Worm (Caenorhabditis elegans): Measurements from ENCODE around the gene T27E4.7.

Gene T27E4.7

ce11 chrV:9053235-9053634, 22.9 kb downstream of the T27E4.7 start:
- TF ChIP-seq unc-39 (tag; optimal IDR thresholded peaks at IDR 0.05) (no peak), ama-1 (optimal IDR thresholded peaks at IDR 0.05) (no peak), hmg-11 (tag; optimal IDR thresholded peaks at IDR 0.05) (no peak), tbx-2 (tag; optimal IDR thresholded peaks at IDR 0.05) (no peak), unc-62 (GFP tag; optimal IDR thresholded peaks at IDR 0.05) (no peak), nhr-67 (tag; optimal IDR thresholded peaks at IDR 0.05) (no peak), nhr-237 (tag; optimal IDR thresholded peaks at IDR 0.05) (no peak), sea-2 (GFP tag; optimal IDR thresholded peaks at IDR 0.05) (no peak), zag-1 (tag; optimal IDR thresholded peaks at IDR 0.05) (no peak), mdl-1 (tag; optimal IDR thresholded peaks at IDR 0.05) (no peak), ztf-11 (tag; optimal IDR thresholded peaks at IDR 0.05) (no peak), nhr-12 (tag; optimal IDR thresholded peaks at IDR 0.05) (no peak), jun-1 (tag; optimal IDR thresholded peaks at IDR 0.05) (no peak), daf-12 (tag; optimal IDR thresholded peaks at IDR 0.05) (no peak), aly-2 (tag; optimal IDR thresholded peaks at IDR 0.05) (no peak), nhr-28 (tag; optimal IDR thresholded peaks at IDR 0.05) (no peak), pha-4 (tag; optimal IDR thresholded peaks at IDR 0.05) (no peak), ztf-4 (tag; optimal IDR thresholded peaks at IDR 0.05) (no peak)

- no peak for TF ChIP-seq nhr-12 (tag; optimal IDR thresholded peaks at IDR 0.05)
- no peak for TF ChIP-seq pha-4 (tag; optimal IDR thresholded peaks at IDR 0.05)
- no peak for TF ChIP-seq unc-62 (GFP tag; optimal IDR thresholded peaks at IDR 0.05)
Measured at ce11 chrV:9051100-9051499, 25.0 kb downstream of the T27E4.7 start, which contains the start of gene C25E10.7. Gene C25E10.7, minus strand, starts transcription at chrV:9051200.

- TF ChIP-seq elt-2 (tag; optimal IDR thresholded peaks at IDR 0.05) (no peak), ceh-28 (tag; optimal IDR thresholded peaks at IDR 0.05) (no peak), sea-2 (GFP tag; optimal IDR thresholded peaks at IDR 0.05) (no peak), fkh-2 (tag; optimal IDR thresholded peaks at IDR 0.05) (no peak), nhr-11 (tag; optimal IDR thresholded peaks at IDR 0.05) (no peak), elt-1 (tag; optimal IDR thresholded peaks at IDR 0.05) (no peak), elt-3 (tag; optimal IDR thresholded peaks at IDR 0.05) (no peak), skn-1 (tag; optimal IDR thresholded peaks at IDR 0.05) (no peak), lin-39 (tag; optimal IDR thresholded peaks at IDR 0.05) (no peak), fos-1 (tag; optimal IDR thresholded peaks at IDR 0.05) (no peak), nhr-67 (tag; optimal IDR thresholded peaks at IDR 0.05) (no peak), pha-4 (tag; optimal IDR thresholded peaks at IDR 0.05) (no peak), nhr-76 (tag; optimal IDR thresholded peaks at IDR 0.05) (no peak)
Measured at ce11 chrV:9049271-9049670, 26.9 kb downstream of the T27E4.7 start.

ce11 chrV:9047555-9048049, 28.5 kb downstream of the T27E4.7 start, which contains the start of gene C25E10.17:
Gene C25E10.17, minus strand, starts transcription at chrV:9047605.
- TF ChIP-seq nhr-67 (tag; optimal IDR thresholded peaks at IDR 0.05) (no peak), nhr-11 (tag; optimal IDR thresholded peaks at IDR 0.05) (peak; percentile 23)

- TF ChIP-seq lin-15B (tag; optimal IDR thresholded peaks at IDR 0.05): no peak
- no peak for TF ChIP-seq mdl-1 (tag; optimal IDR thresholded peaks at IDR 0.05)
- TF ChIP-seq pha-4 (tag; optimal IDR thresholded peaks at IDR 0.05): no peak
- TF ChIP-seq unc-39 (tag; optimal IDR thresholded peaks at IDR 0.05): no peak
- no peak for TF ChIP-seq ZK546.5 (tag; optimal IDR thresholded peaks at IDR 0.05)
- no peak for TF ChIP-seq fkh-10 (GFP tag; optimal IDR thresholded peaks at IDR 0.05)
- no peak for TF ChIP-seq mml-1 (tag; optimal IDR thresholded peaks at IDR 0.05)
- TF ChIP-seq sea-2 (GFP tag; optimal IDR thresholded peaks at IDR 0.05): no peak
- TF ChIP-seq nhr-237 (tag; optimal IDR thresholded peaks at IDR 0.05): no peak
- no peak for TF ChIP-seq nhr-23 (tag; optimal IDR thresholded peaks at IDR 0.05)
- TF ChIP-seq eor-1 (tag; optimal IDR thresholded peaks at IDR 0.05): no peak
- no peak for TF ChIP-seq elt-3 (tag; optimal IDR thresholded peaks at IDR 0.05)
- no peak for TF ChIP-seq nhr-25 (tag; optimal IDR thresholded peaks at IDR 0.05)
- no peak for TF ChIP-seq nhr-67 (tag; optimal IDR thresholded peaks at IDR 0.05)
- no peak for TF ChIP-seq ztf-11 (tag; optimal IDR thresholded peaks at IDR 0.05)
- no peak for TF ChIP-seq egl-5 (tag; optimal IDR thresholded peaks at IDR 0.05)
- no peak for TF ChIP-seq tbx-2 (tag; optimal IDR thresholded peaks at IDR 0.05)
Measured at ce11 chrV:9044871-9045270, 31.3 kb downstream of the T27E4.7 start, which contains the start of gene nhr-30. Gene nhr-30, plus strand, starts transcription at chrV:9045171.
